Worm (Caenorhabditis elegans) whole organism, L1 larva: ENCODE results near the gene enu-3.6.

Experiments used
- C04F5.9 ChIP-seq: sonication (generic microtip); optimal IDR thresholded peaks from 2 replicates; lab custom pipeline; 2016; ENCODE audit warnings: missing genetic modification characterization, missing compliant biosample characterization
- C34B4.2 ChIP-seq: sonication (generic microtip); optimal IDR thresholded peaks from 2 replicates; lab custom pipeline; 2017; ENCODE audit warnings: mild to moderate bottlenecking, missing genetic modification characterization, missing compliant biosample characterization
- F16B12.6 ChIP-seq: fragments of 150-350 bp; optimal IDR thresholded peaks from 2 replicates; lab custom pipeline; 2014; ENCODE audit warnings: missing biosample characterization, missing genetic modification characterization
- aly-2 ChIP-seq: fragments of 150-350 bp; optimal IDR thresholded peaks from 2 replicates; lab custom pipeline; 2014; ENCODE audit warnings: missing biosample characterization, missing genetic modification characterization
- blmp-1 ChIP-seq: fragments of 150-350 bp; optimal IDR thresholded peaks from 2 replicates; lab custom pipeline; 2014; ENCODE audit warnings: missing biosample characterization, missing genetic modification characterization
- ceh-63 ChIP-seq: fragments of 200-800 bp; sonication (Bioruptor generic); optimal IDR thresholded peaks from 2 replicates; lab custom pipeline; 2018; ENCODE audit warnings: mild to moderate bottlenecking, missing genetic modification characterization, missing compliant biosample characterization
- ceh-8 ChIP-seq: fragments of 200-800 bp; sonication (Bioruptor generic); optimal IDR thresholded peaks from 2 replicates; lab custom pipeline; 2018; ENCODE audit warnings: mild to moderate bottlenecking, missing genetic modification characterization, moderate library complexity, missing compliant biosample characterization
- ceh-82 ChIP-seq, 3 experiments: fragments of 150-350 bp in 1 of 3; sonication (generic microtip) in 2 of 3; optimal IDR thresholded peaks; 2 replicates each; lab custom pipeline; 2014 to 2017; ENCODE audit warnings: missing biosample characterization in 3 of 3, missing genetic modification characterization in 3 of 3
- ceh-90 ChIP-seq: sonication (generic microtip); optimal IDR thresholded peaks from 2 replicates; lab custom pipeline; 2016; ENCODE audit warnings: missing genetic modification characterization, missing compliant biosample characterization
- ces-1 ChIP-seq: fragments of 150-350 bp; optimal IDR thresholded peaks from 2 replicates; lab custom pipeline; 2014; ENCODE audit warnings: missing biosample characterization, missing genetic modification reagents, missing genetic modification characterization
- dpl-1 ChIP-seq, 3 experiments: fragments of 150-350 bp in 2 of 3; sonication (generic microtip) in 1 of 3; optimal IDR thresholded peaks; 2 replicates each; lab custom pipeline; 2014 to 2017; ENCODE audit warnings: missing biosample characterization in 3 of 3, missing genetic modification characterization in 3 of 3, missing genetic modification reagents in 3 of 3
- efl-1 ChIP-seq, 4 experiments: fragments of 150-350 bp; optimal IDR thresholded peaks in 3 of 4; peaks in 1 of 4; 1 replicate in 1 of 4; 2 replicates in 3 of 4; lab custom pipeline; 2014; ENCODE audit warnings: missing biosample characterization in 2 of 4, missing genetic modification characterization in 2 of 4, missing genetic modification reagents in 2 of 4
- egl-27 ChIP-seq, 2 experiments: fragments of 150-350 bp in 1 of 2; sonication (generic microtip); optimal IDR thresholded peaks; 3 replicates each; lab custom pipeline; 2017 to 2018; ENCODE audit warnings: missing biosample characterization in 2 of 2, missing genetic modification characterization in 2 of 2, missing genetic modification reagents in 2 of 2
- elt-3 ChIP-seq, 6 experiments: fragments of 150-350 bp in 1 of 6; sonication (generic microtip); optimal IDR thresholded peaks; 2 replicates each; lab custom pipeline; 2017 to 2018; ENCODE audit warnings: missing biosample characterization in 6 of 6, missing genetic modification characterization in 6 of 6, inconsistent platforms in 1 of 6
- fos-1 ChIP-seq: fragments of 150-350 bp; optimal IDR thresholded peaks from 2 replicates; lab custom pipeline; 2014; ENCODE audit warnings: missing biosample characterization, missing genetic modification characterization
- grh-1 ChIP-seq: fragments of 200-800 bp; sonication (Bioruptor generic); IDR thresholded peaks from 2 replicates; pipeline ENCODE4 v1.3.6; 2022; ENCODE audit warnings: missing genetic modification reagents, missing genetic modification characterization, missing compliant biosample characterization
- hlh-4 ChIP-seq: sonication (generic microtip); optimal IDR thresholded peaks from 2 replicates; lab custom pipeline; 2016; ENCODE audit warnings: mild to moderate bottlenecking, missing genetic modification characterization, missing compliant biosample characterization
- lin-13 ChIP-seq: fragments of 150-350 bp; optimal IDR thresholded peaks from 2 replicates; lab custom pipeline; 2014; ENCODE audit warnings: missing biosample characterization, missing genetic modification reagents, missing genetic modification characterization
- lin-14 ChIP-seq: fragments of 200-800 bp; sonication (Bioruptor generic); optimal IDR thresholded peaks from 2 replicates; lab custom pipeline; 2018; ENCODE audit warnings: mild to moderate bottlenecking, missing genetic modification characterization, moderate library complexity, missing compliant biosample characterization
- lin-15B ChIP-seq: fragments of 150-350 bp; sonication (generic microtip); optimal IDR thresholded peaks from 3 replicates; lab custom pipeline; 2014; ENCODE audit warnings: missing biosample characterization, missing genetic modification characterization
- lin-35 ChIP-seq, 2 experiments: fragments of 150-350 bp; optimal IDR thresholded peaks; 2 replicates each; lab custom pipeline; 2014; ENCODE audit warnings: missing biosample characterization in 2 of 2, missing genetic modification characterization in 2 of 2, missing genetic modification reagents in 2 of 2
- lir-3 ChIP-seq: sonication (generic microtip); optimal IDR thresholded peaks from 2 replicates; lab custom pipeline; 2016; ENCODE audit warnings: mild to moderate bottlenecking, missing genetic modification characterization, moderate library complexity, missing compliant biosample characterization; ENCODE audit not compliant: poor library complexity
- mab-9 ChIP-seq: fragments of 200-800 bp; sonication (Bioruptor generic); IDR thresholded peaks from 2 replicates; pipeline ENCODE4 v1.3.6; 2022; ENCODE audit warnings: missing genetic modification reagents, missing genetic modification characterization, missing compliant biosample characterization
- mdl-1 ChIP-seq, 2 experiments: fragments of 150-350 bp; optimal IDR thresholded peaks; 2 replicates each; lab custom pipeline; 2014 to 2017; ENCODE audit warnings: missing biosample characterization in 2 of 2, missing genetic modification characterization in 2 of 2, inconsistent platforms in 1 of 2
- nhr-19 ChIP-seq: fragments of 200-800 bp; sonication (Bioruptor generic); conservative IDR thresholded peaks from 2 replicates; pipeline ENCODE4 v1.3.6; 2022; ENCODE audit warnings: missing genetic modification characterization, missing compliant biosample characterization
- nhr-28 ChIP-seq: fragments of 150-350 bp; optimal IDR thresholded peaks from 2 replicates; lab custom pipeline; 2014; ENCODE audit warnings: missing biosample characterization, missing genetic modification characterization
- nhr-47 ChIP-seq: sonication (generic microtip); optimal IDR thresholded peaks from 2 replicates; lab custom pipeline; 2016; ENCODE audit warnings: mild to moderate bottlenecking, missing genetic modification characterization, moderate library complexity, missing compliant biosample characterization
- nhr-76 ChIP-seq: sonication (generic microtip); optimal IDR thresholded peaks from 2 replicates; lab custom pipeline; 2017; ENCODE audit warnings: missing biosample characterization, missing genetic modification characterization
- nhr-85 ChIP-seq: sonication (generic microtip); peaks from one replicate; lab custom pipeline; 2016; ENCODE audit warnings: missing genetic modification characterization, inconsistent platforms, missing compliant biosample characterization
- pag-3 ChIP-seq: sonication (generic microtip); optimal IDR thresholded peaks from 2 replicates; lab custom pipeline; 2017; ENCODE audit warnings: missing genetic modification characterization, mild to moderate bottlenecking, missing compliant biosample characterization, antibody characterized with exemption, borderline replicate concordance; ENCODE audit not compliant: insufficient read depth
- pax-3 ChIP-seq: fragments of 200-800 bp; sonication (Bioruptor generic); optimal IDR thresholded peaks from 2 replicates; lab custom pipeline; 2018; ENCODE audit warnings: mild to moderate bottlenecking, missing genetic modification characterization, moderate library complexity, missing compliant biosample characterization
- pqm-1 ChIP-seq: sonication (generic microtip); optimal IDR thresholded peaks from 3 replicates; lab custom pipeline; 2017; ENCODE audit warnings: missing biosample characterization, missing genetic modification characterization
- rnt-1 ChIP-seq: sonication (generic microtip); optimal IDR thresholded peaks from 2 replicates; lab custom pipeline; 2016; ENCODE audit warnings: mild to moderate bottlenecking, missing genetic modification characterization, moderate library complexity, missing compliant biosample characterization
- skn-1 ChIP-seq: fragments of 150-350 bp; optimal IDR thresholded peaks from 2 replicates; lab custom pipeline; 2014; ENCODE audit warnings: missing biosample characterization, missing genetic modification characterization
- snu-23 ChIP-seq: sonication (generic microtip); optimal IDR thresholded peaks from 2 replicates; lab custom pipeline; 2016; ENCODE audit warnings: missing genetic modification characterization, missing compliant biosample characterization
- sox-4 ChIP-seq: sonication (generic microtip); optimal IDR thresholded peaks from 2 replicates; lab custom pipeline; 2016; ENCODE audit warnings: missing genetic modification characterization, missing compliant biosample characterization
- sptf-1 ChIP-seq: fragments of 150-350 bp; optimal IDR thresholded peaks from 2 replicates; lab custom pipeline; 2014; ENCODE audit warnings: missing biosample characterization, missing genetic modification characterization
- swsn-7 ChIP-seq: sonication (generic microtip); optimal IDR thresholded peaks from 2 replicates; lab custom pipeline; 2016; ENCODE audit warnings: missing genetic modification characterization, missing compliant biosample characterization
- vab-15 ChIP-seq: sonication (generic microtip); optimal IDR thresholded peaks from 2 replicates; lab custom pipeline; 2017; ENCODE audit warnings: missing genotype, mild to moderate bottlenecking, missing genetic modification characterization, missing compliant biosample characterization
- zag-1 ChIP-seq: fragments of 150-350 bp; optimal IDR thresholded peaks from 2 replicates; lab custom pipeline; 2014; ENCODE audit warnings: missing biosample characterization, missing genetic modification characterization
- zip-4 ChIP-seq: fragments of 200-800 bp; sonication (Bioruptor generic); optimal IDR thresholded peaks from 2 replicates; lab custom pipeline; 2018; ENCODE audit warnings: mild to moderate bottlenecking, missing genetic modification characterization, moderate library complexity, missing compliant biosample characterization
- ztf-4 ChIP-seq: fragments of 150-350 bp; optimal IDR thresholded peaks from 2 replicates; lab custom pipeline; 2014; ENCODE audit warnings: missing biosample characterization, missing genetic modification characterization

The enu-3.6 gene

DNA sequence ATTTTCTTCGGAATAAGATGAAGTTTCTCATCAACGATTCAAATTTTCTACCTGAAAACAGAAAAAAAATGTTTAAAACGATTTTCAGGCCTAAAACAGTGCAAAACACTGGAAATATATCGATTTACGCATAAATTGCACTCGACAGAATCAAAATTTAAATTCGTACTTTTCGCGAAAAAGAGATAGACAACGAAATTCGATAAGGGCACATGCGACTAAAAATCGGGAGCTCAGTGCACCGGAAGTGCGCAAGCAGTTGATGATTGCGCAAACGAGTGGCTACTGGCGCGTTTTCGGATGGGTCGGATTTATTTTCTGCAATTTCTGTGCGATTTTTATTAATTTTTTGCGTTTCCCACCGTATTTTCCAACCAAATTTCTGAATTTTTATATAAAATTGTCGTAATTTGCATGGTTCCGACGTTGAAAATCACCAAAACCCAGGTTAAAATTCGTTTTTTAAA, 43.2 kb upstream of the enu-3.6 start, which contains the start of the genes Y39A1A.21 and Y39A1A.22 (continued):
- TF ChIP-seq egl-27 (tag; optimal IDR thresholded peaks at IDR 0.05; lab: Kevin White, UChicago) (no peak), F16B12.6 (tag; lab: Kevin White, UChicago) (peak; percentile 73), pax-3 (tag; lab: Kevin White, UChicago) (peak; percentile 49), pqm-1 (tag; lab: Kevin White, UChicago) (no peak), mab-9 (peak; percentile 80), lin-13 (GFP tag; lab: Kevin White, UChicago) (peak; percentile 86), ceh-63 (no peak), ceh-8 (GFP tag; lab: Kevin White, UChicago) (peak; percentile 60), ztf-4 (tag; lab: Kevin White, UChicago) (peak; percentile 66), sox-4 (peak; percentile 76), grh-1 (peak; percentile 75), ceh-82 (tag; optimal IDR thresholded peaks at IDR 0.05; lab: Kevin White, UChicago) (peak; percentile 84 to 93 (median 86)), C04F5.9 (peak; percentile 28), rnt-1 (tag; lab: Kevin White, UChicago) (peak; percentile 92), zag-1 (tag; lab: Kevin White, UChicago) (no peak), blmp-1 (no peak), lin-14 (no peak), mdl-1 (tag; optimal IDR thresholded peaks at IDR 0.05; lab: Kevin White, UChicago) (peak in 1 of 2 experiments; percentile 66), hlh-4 (no peak), nhr-47 (tag; lab: Kevin White, UChicago) (peak; percentile 93), lin-35 (GFP tag; optimal IDR thresholded peaks at IDR 0.05; lab: Kevin White, UChicago) (peak; percentile 83 to 88), elt-3 (tag; optimal IDR thresholded peaks at IDR 0.05; lab: Kevin White, UChicago) (peak in 2 of 6 experiments; percentile 7 to 22), efl-1 (optimal IDR thresholded peaks at IDR 0.05; lab: Kevin White, UChicago) (peak; percentile 84 to 86), efl-1 (GFP tag; optimal IDR thresholded peaks at IDR 0.05 in 1 of 2; lab: Kevin White, UChicago) (peak; percentile 80 to 98), C34B4.2 (tag; lab: Kevin White, UChicago) (peak; percentile 20), skn-1 (tag; lab: Kevin White, UChicago) (peak; percentile 53), nhr-28 (no peak), ceh-90 (tag; lab: Kevin White, UChicago) (no peak), pag-3 (tag; lab: Kevin White, UChicago) (no peak), nhr-85 (tag; lab: Kevin White, UChicago) (peak; percentile 94), dpl-1 (GFP tag; optimal IDR thresholded peaks at IDR 0.05; lab: Kevin White, UChicago) (peak; percentile 79 to 85 (median 82))
- TF ChIP-seq, all 84 proteins: peak for 55

DNA sequence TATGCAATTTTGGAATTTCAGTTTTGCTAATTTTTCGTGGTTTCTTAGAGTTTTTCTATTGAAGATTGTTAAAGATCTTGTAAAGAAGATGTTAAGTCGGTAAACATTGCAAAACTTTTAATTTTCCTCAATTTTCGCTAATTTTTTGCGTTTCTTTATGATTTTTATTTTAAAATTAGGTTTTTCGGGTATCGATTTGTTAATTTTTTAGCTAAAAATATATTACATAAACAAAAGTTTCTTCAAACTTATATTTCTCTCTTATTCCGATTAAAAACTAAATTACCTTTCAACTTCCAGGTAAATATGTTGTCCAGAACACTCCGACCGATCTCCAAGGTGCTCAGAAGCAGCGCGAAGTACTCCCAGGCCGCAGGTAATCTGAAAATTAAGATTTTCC, 42.8 kb upstream of the enu-3.6 start, which contains the start of gene mrpl-12:
Gene mrpl-12 (plus strand): TSS at position 301 of the 400 bp plus-strand sequence.
- no peak for TF ChIP-seq lir-3 (tag; lab: Kevin White, UChicago)
- TF ChIP-seq sptf-1 (tag; lab: Kevin White, UChicago): no peak
- no peak for TF ChIP-seq ces-1 (GFP tag; lab: Kevin White, UChicago)
- no peak for TF ChIP-seq vab-15 (tag; lab: Kevin White, UChicago)
- no peak for TF ChIP-seq snu-23 (GFP tag; lab: Kevin White, UChicago)
- no peak for TF ChIP-seq nhr-76 (tag; lab: Kevin White, UChicago)
- no peak for TF ChIP-seq lin-15B (tag; lab: Kevin White, UChicago)
- TF ChIP-seq nhr-47 (tag; lab: Kevin White, UChicago): no peak
- no peak for TF ChIP-seq swsn-7 (tag; lab: Kevin White, UChicago)
- TF ChIP-seq zip-4: no peak
- TF ChIP-seq nhr-19 (GFP tag; lab: Robert Waterston, UW): no peak
- no peak for TF ChIP-seq fos-1
- no peak for TF ChIP-seq ceh-8 (GFP tag; lab: Kevin White, UChicago)
- TF ChIP-seq nhr-28: no peak
- TF ChIP-seq F16B12.6 (tag; lab: Kevin White, UChicago): no peak
- no peak for TF ChIP-seq aly-2
